Worm (Caenorhabditis elegans): ENCODE results near the gene srp-1.
A peak's percentile ranks its signal among the peaks of the same experiment; 100 is the strongest.

The srp-1 gene

DNA sequence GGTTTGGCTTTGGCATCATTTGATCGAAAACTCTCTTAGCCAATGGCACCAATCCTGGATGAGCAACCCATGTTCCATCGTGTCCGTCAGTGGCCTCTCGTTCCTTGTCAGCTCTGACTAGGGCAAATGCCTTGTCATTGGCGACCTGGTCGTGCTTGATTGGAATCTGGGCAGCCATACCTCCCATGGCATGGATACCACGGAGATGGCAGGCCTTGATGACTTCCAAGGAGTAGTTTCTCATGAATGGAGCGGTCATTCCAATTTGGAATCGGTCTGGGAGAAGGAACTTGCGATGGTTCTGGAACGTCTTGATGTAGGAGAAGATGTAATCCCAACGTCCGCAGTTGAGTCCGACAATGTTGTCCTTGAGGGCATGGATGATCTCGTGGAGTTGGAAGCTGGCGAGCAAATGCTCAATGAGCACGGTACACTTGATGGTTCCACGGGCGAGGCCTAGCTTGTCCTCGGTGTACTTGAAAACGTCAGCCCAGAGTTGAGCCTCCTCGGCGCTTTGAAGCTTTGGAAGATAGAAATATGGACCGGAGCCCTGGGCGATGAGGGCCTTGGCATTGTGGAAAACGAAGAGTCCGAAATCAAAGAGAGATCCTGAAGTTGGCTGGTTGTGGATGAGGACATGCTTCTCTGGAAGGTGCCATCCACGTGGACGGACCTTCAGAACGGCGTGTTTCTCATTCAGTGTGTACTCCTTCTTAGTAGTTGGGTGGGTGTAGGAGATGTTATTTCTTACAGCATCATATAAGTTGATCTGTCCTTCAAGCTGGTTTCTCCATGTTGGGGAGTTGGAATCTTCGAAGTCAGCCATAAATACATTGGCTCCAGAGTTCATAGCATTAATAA lies 27.9 kb upstream of the srp-1 start:
- TF ChIP-seq K11D2.4 (GFP tag; IDR thresholded peaks at IDR 0.05): no peak
- peak; percentile 88 for TF ChIP-seq ama-1 (optimal IDR thresholded peaks at IDR 0.05)
- TF ChIP-seq ama-1 (GFP tag; optimal IDR thresholded peaks at IDR 0.05): peak in 1 of 2 experiments; percentile 12
- no peak for TF ChIP-seq cebp-1 (GFP tag; IDR thresholded peaks at IDR 0.05)
- TF ChIP-seq cebp-1 (tag; optimal IDR thresholded peaks at IDR 0.05): peak; percentile 6
- TF ChIP-seq B0019.2 (GFP tag; conservative IDR thresholded peaks at IDR 0.05): no peak
- peak; percentile 10 for TF ChIP-seq Y53G8AR.9 (GFP tag; conservative IDR thresholded peaks at IDR 0.05)
- 0 out of 2 replicates have a peak, but pooled peaks have one; percentile 16 for TF ChIP-seq ceh-58 (GFP tag; IDR thresholded peaks at IDR 0.05)
- no peak for TF ChIP-seq athp-1 (tag; optimal IDR thresholded peaks at IDR 0.05)
- no peak for TF ChIP-seq lin-40 (tag; optimal IDR thresholded peaks at IDR 0.05)
- no peak for TF ChIP-seq gei-17 (GFP tag; optimal IDR thresholded peaks at IDR 0.05)
- TF ChIP-seq hmg-20 (GFP tag; IDR thresholded peaks at IDR 0.05): no peak
- no peak for TF ChIP-seq F52B5.7 (tag; optimal IDR thresholded peaks at IDR 0.05)
- no peak for TF ChIP-seq atf-7 (tag; optimal IDR thresholded peaks at IDR 0.05)
- TF ChIP-seq mcd-1 (GFP tag; IDR thresholded peaks at IDR 0.05): no peak
- peak; percentile 67 for TF ChIP-seq ZK185.1 (tag; optimal IDR thresholded peaks at IDR 0.05; ENCODE audit: poor library complexity, severe bottlenecking)
- no peak for TF ChIP-seq lsl-1 (GFP tag; optimal IDR thresholded peaks at IDR 0.05)
- TF ChIP-seq C17E4.6 (GFP tag; IDR thresholded peaks at IDR 0.05): no peak
- no peak for TF ChIP-seq aptf-3 (GFP tag; IDR thresholded peaks at IDR 0.05)
- TF ChIP-seq repo-1 (tag; optimal IDR thresholded peaks at IDR 0.05): no peak
- no peak for TF ChIP-seq snpc-3.4 (tag; optimal IDR thresholded peaks at IDR 0.05)
- no peak for TF ChIP-seq nhr-90 (tag; optimal IDR thresholded peaks at IDR 0.05)
- no peak for TF ChIP-seq rpc-1 (optimal IDR thresholded peaks at IDR 0.05)
- TF ChIP-seq rpc-1 (tag; optimal IDR thresholded peaks at IDR 0.05): no peak
- no peak for TF ChIP-seq lin-54 (GFP tag; optimal IDR thresholded peaks at IDR 0.05)
- no peak for TF ChIP-seq F39B2.1 (GFP tag; IDR thresholded peaks at IDR 0.05)
- TF ChIP-seq ceh-27 (GFP tag; optimal IDR thresholded peaks at IDR 0.05): no peak
- TF ChIP-seq xnd-1 (tag; optimal IDR thresholded peaks at IDR 0.05): no peak
- 0 out of 2 replicates have a peak, but pooled peaks have one; percentile 14 for TF ChIP-seq nfyb-1 (GFP tag; IDR thresholded peaks at IDR 0.05)
- 0 out of 2 replicates have a peak, but pooled peaks have one; percentile 5 for TF ChIP-seq ceh-40 (GFP tag; IDR thresholded peaks at IDR 0.05)
- TF ChIP-seq attf-5 (GFP tag; optimal IDR thresholded peaks at IDR 0.05): no peak
- TF ChIP-seq tlf-1 (GFP tag; optimal IDR thresholded peaks at IDR 0.05): peak; percentile 9
- peak; percentile 75; the same call in 1 of the 2 replicates for TF ChIP-seq lin-26 (GFP tag; IDR thresholded peaks at IDR 0.05)
- TF ChIP-seq ztf-25 (GFP tag; IDR thresholded peaks at IDR 0.05): no peak
- peak; percentile 25 for TF ChIP-seq egl-44 (GFP tag; IDR thresholded peaks at IDR 0.05)
- no peak; the same call in 1 of the 2 replicates for TF ChIP-seq Y79H2A.3 (GFP tag; conservative IDR thresholded peaks at IDR 0.05)
- TF ChIP-seq B0336.3 (GFP tag; IDR thresholded peaks at IDR 0.05): peak; percentile 6
- no peak for TF ChIP-seq mes-4 (tag; optimal IDR thresholded peaks at IDR 0.05)
- TF ChIP-seq F57A8.1 (GFP tag; optimal IDR thresholded peaks at IDR 0.05): no peak
- TF ChIP-seq attf-6 (GFP tag; IDR thresholded peaks at IDR 0.05): no peak
- TF ChIP-seq unc-62 (GFP tag; optimal IDR thresholded peaks at IDR 0.05): no peak
- no peak for TF ChIP-seq F33H1.4 (GFP tag; IDR thresholded peaks at IDR 0.05)
- peak; percentile 18 for TF ChIP-seq somi-1 (GFP tag; optimal IDR thresholded peaks at IDR 0.05)
- TF ChIP-seq ceh-100 (GFP tag; IDR thresholded peaks at IDR 0.05): no peak
- no peak for TF ChIP-seq egl-18 (GFP tag; IDR thresholded peaks at IDR 0.05)
- TF ChIP-seq F57C9.4 (tag; optimal IDR thresholded peaks at IDR 0.05): no peak
- no peak for TF ChIP-seq zfh-2 (GFP tag; conservative IDR thresholded peaks at IDR 0.05)
- TF ChIP-seq hrde-1 (tag; optimal IDR thresholded peaks at IDR 0.05; ENCODE audit: borderline replicate concordance): no peak
- no peak for TF ChIP-seq pbrm-1 (GFP tag; IDR thresholded peaks at IDR 0.05)
